Worm (Caenorhabditis elegans) whole organism, L2 larva: ENCODE data around the gene nrfl-1.

Experiments used
- ama-1 ChIP-seq: fragments of 150-350 bp; optimal IDR thresholded peaks from 2 replicates; lab custom pipeline; 2018; ENCODE audit warnings: inconsistent platforms
- ceh-16 ChIP-seq: fragments of 150-350 bp; optimal IDR thresholded peaks from 2 replicates; lab custom pipeline; 2014; ENCODE audit warnings: missing biosample characterization, missing genetic modification characterization
- lsy-2 ChIP-seq, 2 experiments: fragments of 150-350 bp in 1 of 2; sonication (generic microtip) in 1 of 2; optimal IDR thresholded peaks; 2 replicates each; lab custom pipeline; 2014 to 2017; ENCODE audit warnings: missing biosample characterization in 2 of 2, missing genetic modification characterization in 2 of 2
- nhr-12 ChIP-seq: fragments of 150-350 bp; optimal IDR thresholded peaks from 2 replicates; lab custom pipeline; 2014; ENCODE audit warnings: missing biosample characterization, missing genetic modification characterization
- skn-1 ChIP-seq: sonication (generic microtip); optimal IDR thresholded peaks from 2 replicates; lab custom pipeline; 2017; ENCODE audit warnings: missing biosample characterization, missing genetic modification characterization
- snpc-4 ChIP-seq: fragments of 150-350 bp; optimal IDR thresholded peaks from 2 replicates; lab custom pipeline; 2014; ENCODE audit warnings: missing biosample characterization, missing genetic modification characterization
- unc-39 ChIP-seq: fragments of 150-350 bp; optimal IDR thresholded peaks from 2 replicates; lab custom pipeline; 2014; ENCODE audit warnings: missing biosample characterization, missing genetic modification characterization
- zag-1 ChIP-seq: fragments of 150-350 bp; optimal IDR thresholded peaks from 2 replicates; lab custom pipeline; 2014; ENCODE audit warnings: missing biosample characterization, missing genetic modification characterization

ce11 chrIV:9144405-9144804 lies 25.5 kb downstream of the nrfl-1 start, which contains the start of gene flp-1:
- TF ChIP-seq unc-39 (tag; lab: Kevin White, UChicago) (no peak), skn-1 (no peak), lsy-2 (tag; optimal IDR thresholded peaks at IDR 0.05; lab: Kevin White, UChicago) (no peak), ama-1 (no peak), ceh-16 (tag; lab: Kevin White, UChicago) (no peak), snpc-4 (tag; lab: Kevin White, UChicago) (no peak), nhr-12 (no peak), zag-1 (tag; lab: Kevin White, UChicago) (no peak)
